Fruit fly (Drosophila melanogaster) whole organism: Measurements from ENCODE around the gene erm.

Experiments
- CG8478 ChIP-seq: fragments of >200 bp; optimal IDR thresholded peaks from 2 replicates; lab custom pipeline; 2018; ENCODE audit warnings: inconsistent platforms
- Dll ChIP-seq: fragments of >200 bp; optimal IDR thresholded peaks from 2 replicates; lab custom pipeline; 2017
- EcR ChIP-seq, 2 experiments: fragments of >200 bp; optimal IDR thresholded peaks; 2 replicates each; lab custom pipeline; 2017; ENCODE audit warnings: missing biosample characterization in 2 of 2, missing genetic modification characterization in 2 of 2, missing genetic modification reagents in 2 of 2
- pan ChIP-seq: fragments of >200 bp; optimal IDR thresholded peaks from 2 replicates; lab custom pipeline; 2017
- psq ChIP-seq: fragments of >200 bp; optimal IDR thresholded peaks from 2 replicates; lab custom pipeline; 2017
- usp ChIP-seq: fragments of >200 bp; optimal IDR thresholded peaks from 2 replicates; lab custom pipeline; 2017; ENCODE audit warnings: missing biosample characterization, missing genetic modification characterization, mixed read lengths

The erm gene

dm6 chr2L:1902243-1902642, 67.9 kb downstream of the erm start:
- TF ChIP-seq pan: no peak
- no peak for TF ChIP-seq usp (GFP tag; lab: Kevin White, UChicago)
- no peak for TF ChIP-seq Dll (lab: Kevin White, UChicago)
- TF ChIP-seq psq (lab: Kevin White, UChicago): no peak
- TF ChIP-seq CG8478: no peak
- TF ChIP-seq EcR (GFP tag; optimal IDR thresholded peaks at IDR 0.05; lab: Kevin White, UChicago): no peak

dm6 chr2L:1901269-1901668, 68.9 kb downstream of the erm start:
- TF ChIP-seq usp (GFP tag; lab: Kevin White, UChicago): no peak
- peak in 1 of 2 experiments; percentile 5 for TF ChIP-seq EcR (GFP tag; optimal IDR thresholded peaks at IDR 0.05; lab: Kevin White, UChicago)
